Fruit fly (Drosophila melanogaster) Kc167 (cell line): ENCODE measurements around the gene Rab9Fa.

Experiments used
- Myc ChIP-seq: fragments of >200 bp; optimal IDR thresholded peaks from 2 replicates; lab custom pipeline; 2017; ENCODE audit warnings: missing external identifiers
- Sin3A ChIP-seq: fragments of >200 bp; optimal IDR thresholded peaks from 2 replicates; lab custom pipeline; 2018; ENCODE audit warnings: missing external identifiers
- h ChIP-seq: fragments of >200 bp; optimal IDR thresholded peaks from 3 replicates; lab custom pipeline; 2018; ENCODE audit warnings: missing external identifiers
- insv ChIP-seq: fragments of >200 bp; optimal IDR thresholded peaks from 3 replicates; lab custom pipeline; 2018; ENCODE audit warnings: missing external identifiers
- psq ChIP-seq: fragments of >200 bp; optimal IDR thresholded peaks from 2 replicates; lab custom pipeline; 2017; ENCODE audit warnings: missing external identifiers
- ttk ChIP-seq: sonication (Bioruptor generic); optimal IDR thresholded peaks from 2 replicates; lab custom pipeline; 2017; ENCODE audit warnings: missing external identifiers

DNA sequence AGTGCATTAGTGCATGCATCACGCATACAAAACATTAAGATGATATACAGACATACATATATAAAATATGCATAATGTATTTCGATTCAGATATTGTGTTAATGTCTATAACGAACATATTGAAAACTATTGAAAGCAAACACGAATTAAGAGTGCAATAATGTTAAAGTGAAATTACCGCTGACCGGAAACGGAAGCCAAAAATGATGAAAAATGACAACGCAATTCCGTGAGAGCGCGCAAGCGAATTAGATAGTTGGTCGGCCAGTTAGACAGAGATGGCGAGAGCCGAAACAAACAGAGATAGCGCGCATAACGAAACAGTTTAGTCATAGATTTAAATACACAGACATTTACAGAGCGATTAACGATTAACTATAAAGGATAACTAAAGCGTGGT is 28.7 kb downstream of the Rab9Fa start:
- TF ChIP-seq Myc (lab: Kevin White, UChicago) (no peak), ttk (lab: Kevin White, UChicago) (no peak), h (lab: Kevin White, UChicago) (no peak), insv (no peak), psq (lab: Kevin White, UChicago) (no peak), Sin3A (lab: Kevin White, UChicago) (no peak)
